Fruit fly (Drosophila melanogaster): ENCODE results near the gene CG13250.

Gene CG13250

DNA sequence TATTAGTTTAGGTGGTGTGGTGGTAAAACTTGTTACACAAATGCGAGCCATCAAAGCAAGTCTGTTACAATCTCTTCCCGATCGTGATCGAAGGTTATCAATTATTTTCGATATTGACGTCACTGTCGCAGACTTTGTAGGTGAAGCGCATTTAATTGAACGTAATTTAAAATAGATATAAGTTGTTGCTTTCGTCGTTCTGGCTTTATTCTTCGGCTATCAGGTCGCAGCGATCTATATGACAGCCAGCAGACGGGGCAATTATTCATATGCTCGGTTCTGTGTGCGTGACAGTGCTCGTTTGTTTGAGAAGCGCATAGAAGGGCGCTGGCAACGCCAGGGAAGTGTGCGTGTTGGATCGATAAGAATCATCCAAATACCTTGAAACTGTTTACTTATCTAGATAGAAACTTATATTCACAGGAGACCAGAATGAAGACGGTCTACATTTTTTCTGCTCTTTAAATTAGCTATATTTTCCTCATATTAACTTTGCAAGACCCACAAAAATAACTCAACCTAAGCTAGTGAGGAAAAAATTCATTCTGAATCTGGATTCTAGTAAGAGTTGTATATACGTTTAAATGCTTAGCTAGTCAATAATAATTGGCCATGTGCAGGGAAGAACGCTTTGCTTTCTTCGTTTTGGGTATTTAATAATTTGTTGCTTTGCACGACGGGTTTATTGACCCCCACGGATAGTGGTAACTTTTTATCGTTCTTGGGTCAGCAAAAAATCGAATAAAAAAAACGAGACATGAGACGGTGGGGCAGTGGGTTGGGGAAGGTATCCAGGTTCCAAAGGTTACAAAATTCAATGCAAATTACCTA, 2.9 kb upstream of the CG13250 start:
- TF ChIP-seq gl (tag; optimal IDR thresholded peaks at IDR 0.05) (no peak), CG34367 (tag; optimal IDR thresholded peaks at IDR 0.05) (no peak), fd96Ca (GFP tag; IDR thresholded peaks at IDR 0.05) (no peak), CG10348 (GFP tag; IDR thresholded peaks at IDR 0.05) (no peak), Pif1B (GFP tag; optimal IDR thresholded peaks at IDR 0.05) (no peak), CG8159 (tag; optimal IDR thresholded peaks at IDR 0.05) (no peak), CG12605 (GFP tag; IDR thresholded peaks at IDR 0.05) (no peak)

- no peak for TF ChIP-seq CG34367 (tag; optimal IDR thresholded peaks at IDR 0.05)
- TF ChIP-seq CG8301 (tag; optimal IDR thresholded peaks at IDR 0.05): no peak
- TF ChIP-seq CG15710 (tag; optimal IDR thresholded peaks at IDR 0.05): no peak
- TF ChIP-seq fd96Ca (GFP tag; IDR thresholded peaks at IDR 0.05): no peak
- no peak for TF ChIP-seq CG17806 (tag; optimal IDR thresholded peaks at IDR 0.05)
- TF ChIP-seq Snoo (tag; optimal IDR thresholded peaks at IDR 0.05): no peak
- TF ChIP-seq Ets98B (GFP tag; IDR thresholded peaks at IDR 0.05): no peak
- TF ChIP-seq CG10348 (GFP tag; IDR thresholded peaks at IDR 0.05): no peak
- TF ChIP-seq D1 (tag; optimal IDR thresholded peaks at IDR 0.05): no peak
- no peak for TF ChIP-seq CG13204 (GFP tag; optimal IDR thresholded peaks at IDR 0.05)
Measured at dm6 chr3L:20531257-20531656, 2.3 kb upstream of the CG13250 start.

dm6 chr3L:20536919-20537318, 3.4 kb downstream of the CG13250 start:
- no peak for TF ChIP-seq CG13204 (GFP tag; optimal IDR thresholded peaks at IDR 0.05)
- TF ChIP-seq CG15710 (tag; optimal IDR thresholded peaks at IDR 0.05): no peak
- no peak for TF ChIP-seq CG14655 (GFP tag; optimal IDR thresholded peaks at IDR 0.05)
- TF ChIP-seq Pif1A (GFP tag; optimal IDR thresholded peaks at IDR 0.05): no peak
- no peak for TF ChIP-seq rn (GFP tag; IDR thresholded peaks at IDR 0.05)
- no peak for TF ChIP-seq EcR (GFP tag; optimal IDR thresholded peaks at IDR 0.05)
- no peak for TF ChIP-seq CG17806 (tag; optimal IDR thresholded peaks at IDR 0.05)

DNA sequence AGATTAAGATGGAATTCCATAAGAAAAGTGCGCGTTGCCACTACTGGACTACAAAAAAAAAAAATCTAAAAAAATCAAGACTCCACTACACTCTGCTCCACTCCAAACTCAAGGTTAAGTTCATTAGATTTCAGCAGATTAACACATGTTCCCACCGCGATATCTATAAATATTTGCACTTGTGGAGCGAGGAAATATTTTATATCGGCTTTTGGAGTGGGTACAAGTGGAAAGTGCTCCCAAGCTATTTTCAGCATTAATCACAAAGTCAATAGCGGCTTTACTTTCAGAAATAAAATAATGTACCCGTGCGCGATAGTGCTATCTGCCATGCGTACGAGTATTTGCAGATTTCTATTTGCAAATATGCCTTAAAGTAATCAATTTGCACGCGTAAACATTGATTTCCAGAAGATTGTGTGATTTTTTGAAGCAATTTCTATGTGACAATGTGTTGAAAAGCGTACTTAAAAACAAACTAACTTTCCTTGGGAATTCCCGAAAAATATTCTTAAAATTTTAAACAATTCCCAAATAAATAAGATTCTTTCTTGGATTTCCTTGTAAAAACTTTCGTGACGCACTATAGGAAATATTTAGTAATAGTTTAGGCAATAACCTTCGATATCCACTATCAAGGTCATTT, 4.3 kb downstream of the CG13250 start:
- TF ChIP-seq gl (tag; optimal IDR thresholded peaks at IDR 0.05) (no peak), CG14655 (GFP tag; optimal IDR thresholded peaks at IDR 0.05) (peak; percentile 3)

DNA sequence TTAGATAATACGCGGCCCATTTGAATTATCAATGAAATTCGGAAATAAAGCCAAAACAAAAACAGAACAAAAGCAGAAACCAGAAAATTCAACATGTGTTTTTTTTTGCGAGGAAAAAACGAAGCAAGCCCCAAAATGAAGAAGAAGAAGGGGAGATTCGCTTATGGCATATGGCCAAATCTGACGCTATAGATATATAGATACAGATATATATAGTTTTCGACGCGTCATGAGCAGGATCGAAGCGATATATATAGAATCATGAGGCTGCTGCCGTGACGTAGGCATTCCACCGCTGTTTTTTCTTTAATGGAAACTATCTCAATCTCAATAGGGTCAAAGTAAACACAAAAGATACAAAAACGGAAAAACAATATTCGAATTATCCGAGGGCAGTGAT, 4.9 kb downstream of the CG13250 start:
- TF ChIP-seq CG32121 (GFP tag; IDR thresholded peaks at IDR 0.05) (0 out of 2 replicates have a peak, but pooled peaks have one; percentile 18), CG9948 (tag; optimal IDR thresholded peaks at IDR 0.05) (no peak), Snoo (tag; optimal IDR thresholded peaks at IDR 0.05) (no peak), CG12605 (GFP tag; IDR thresholded peaks at IDR 0.05) (no peak)

DNA sequence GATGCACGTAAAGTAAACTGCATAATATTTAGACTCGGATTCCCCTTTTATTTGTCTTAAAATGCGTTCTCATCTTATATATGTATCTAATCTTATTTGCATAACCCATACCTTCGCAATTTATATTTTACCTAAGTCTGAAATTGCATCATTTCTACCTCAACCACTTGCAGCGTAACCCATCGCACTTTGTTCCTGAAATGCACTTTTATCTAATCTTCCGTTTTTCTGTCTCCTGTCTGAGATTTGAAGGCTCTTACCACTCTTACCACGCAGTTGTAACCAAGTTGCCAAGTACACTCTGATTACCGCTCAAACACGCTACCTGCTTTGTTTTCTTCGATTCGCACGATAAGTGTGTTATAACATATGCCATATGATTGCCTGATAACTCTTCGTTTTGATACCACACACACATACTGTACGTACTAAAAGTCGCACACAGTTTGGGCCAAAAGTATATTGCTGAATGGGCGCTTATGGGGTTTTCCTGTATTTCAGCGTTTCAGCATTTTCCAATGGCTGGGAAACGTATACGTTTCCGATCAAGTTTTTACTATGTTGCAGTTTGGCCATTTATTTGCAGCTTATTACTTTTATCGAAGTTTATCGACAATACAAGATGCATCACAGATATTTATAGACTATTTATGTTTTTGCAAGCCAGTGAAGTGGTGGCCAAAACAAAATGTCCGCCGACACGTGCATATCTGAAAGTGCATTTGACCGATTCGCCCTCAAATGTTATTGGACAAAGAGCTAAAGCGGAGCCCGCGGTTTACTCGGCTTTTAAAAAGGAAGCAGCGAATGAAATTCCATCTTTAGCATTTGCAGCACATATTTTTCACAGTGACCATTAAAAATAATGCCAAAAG, 5.8 kb downstream of the CG13250 start:
- no peak for TF ChIP-seq CG13204 (GFP tag; optimal IDR thresholded peaks at IDR 0.05)
- no peak for TF ChIP-seq fd96Ca (GFP tag; IDR thresholded peaks at IDR 0.05)
- TF ChIP-seq Pif1B (GFP tag; optimal IDR thresholded peaks at IDR 0.05): no peak
- no peak for TF ChIP-seq EcR (GFP tag; optimal IDR thresholded peaks at IDR 0.05)
- TF ChIP-seq CG4496 (GFP tag; IDR thresholded peaks at IDR 0.05): no peak
- TF ChIP-seq Ets98B (GFP tag; IDR thresholded peaks at IDR 0.05): no peak
- no peak for TF ChIP-seq gl (tag; optimal IDR thresholded peaks at IDR 0.05)
- no peak for TF ChIP-seq Snoo (tag; optimal IDR thresholded peaks at IDR 0.05)
- no peak for TF ChIP-seq CG17806 (tag; optimal IDR thresholded peaks at IDR 0.05)
- TF ChIP-seq CG12605 (GFP tag; IDR thresholded peaks at IDR 0.05): no peak
- TF ChIP-seq CG9948 (tag; optimal IDR thresholded peaks at IDR 0.05): no peak
- no peak for TF ChIP-seq D1 (tag; optimal IDR thresholded peaks at IDR 0.05)
- no peak for TF ChIP-seq rn (GFP tag; IDR thresholded peaks at IDR 0.05)
- no peak for TF ChIP-seq CG8159 (tag; optimal IDR thresholded peaks at IDR 0.05)
- TF ChIP-seq CG32121 (GFP tag; IDR thresholded peaks at IDR 0.05): no peak
- TF ChIP-seq CG14655 (GFP tag; optimal IDR thresholded peaks at IDR 0.05): no peak
- TF ChIP-seq CG8301 (tag; optimal IDR thresholded peaks at IDR 0.05): no peak
